Worm (Caenorhabditis elegans): Measurements from ENCODE around the gene F08G5.3.

The F08G5.3 gene

DNA sequence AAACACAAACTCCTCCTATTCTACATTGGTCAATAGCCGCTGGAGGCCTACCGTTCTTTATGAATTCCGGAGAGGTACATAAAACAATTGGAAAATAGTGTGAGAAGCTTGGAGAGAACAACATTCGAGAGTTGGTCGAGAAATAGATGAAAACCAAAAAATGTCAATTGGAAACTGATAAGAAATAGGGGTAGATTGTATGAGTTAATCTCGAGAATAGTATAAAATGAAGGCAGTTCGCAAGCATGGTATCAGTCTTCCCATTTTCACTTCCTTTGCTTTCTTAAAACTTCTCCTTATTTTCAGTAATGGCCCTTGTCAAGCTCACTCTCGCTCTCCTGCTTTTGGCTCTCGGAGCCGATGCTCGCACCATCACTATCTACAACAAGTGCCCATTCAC, 34.5 kb downstream of the F08G5.3 start, which contains the start of gene thn-2:
TSS of gene thn-2 (plus strand) at position 307 of the 400 bp plus-strand sequence.
- no peak for TF ChIP-seq pat-9 (tag; optimal IDR thresholded peaks at IDR 0.05)
- no peak for TF ChIP-seq mec-3 (tag; optimal IDR thresholded peaks at IDR 0.05; ENCODE audit: borderline replicate concordance)
- TF ChIP-seq F13H6.1 (tag; optimal IDR thresholded peaks at IDR 0.05): no peak
- no peak for TF ChIP-seq ceh-30 (tag; optimal IDR thresholded peaks at IDR 0.05)
- no peak for TF ChIP-seq sox-2 (GFP tag; IDR thresholded peaks at IDR 0.05)
- TF ChIP-seq pqm-1 (tag; optimal IDR thresholded peaks at IDR 0.05): no peak
- TF ChIP-seq ceh-48 (tag; optimal IDR thresholded peaks at IDR 0.05): no peak
- no peak for TF ChIP-seq pros-1 (tag; optimal IDR thresholded peaks at IDR 0.05)
- TF ChIP-seq unc-55 (GFP tag; optimal IDR thresholded peaks at IDR 0.05): no peak
- TF ChIP-seq hlh-30 (tag; optimal IDR thresholded peaks at IDR 0.05; ENCODE audit: insufficient read depth): no peak
- TF ChIP-seq lin-11 (tag; optimal IDR thresholded peaks at IDR 0.05): no peak
- no peak for TF ChIP-seq lim-6 (tag; optimal IDR thresholded peaks at IDR 0.05)
- TF ChIP-seq fkh-10 (GFP tag; optimal IDR thresholded peaks at IDR 0.05): no peak
- no peak for TF ChIP-seq hlh-6 (tag; optimal IDR thresholded peaks at IDR 0.05)
- no peak for TF ChIP-seq pax-1 (tag; optimal IDR thresholded peaks at IDR 0.05)

DNA sequence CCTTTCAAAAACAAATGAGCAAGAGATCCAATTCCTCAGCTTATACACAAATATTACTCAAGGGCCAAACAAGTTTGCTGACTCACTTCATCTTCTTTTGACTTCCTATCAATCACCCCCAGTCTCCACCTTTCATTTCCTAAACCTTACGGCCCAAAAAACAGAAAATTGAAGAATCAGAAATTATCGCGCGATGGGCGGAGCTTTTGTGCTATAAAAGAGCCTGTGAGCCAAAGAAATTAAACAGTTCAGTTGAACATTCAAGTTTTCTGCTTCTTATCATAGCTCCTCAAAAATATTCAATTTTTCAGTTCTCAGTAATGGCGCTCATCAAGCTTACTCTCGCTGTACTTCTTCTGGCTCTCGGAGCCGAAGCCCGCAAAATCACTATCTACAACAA, 37.6 kb downstream of the F08G5.3 start, which contains the start of gene thn-1:
TSS of gene thn-1 (plus strand) at position 301 of the 400 bp plus-strand sequence.
- no peak for TF ChIP-seq unc-3 (GFP tag; conservative IDR thresholded peaks at IDR 0.05)
- TF ChIP-seq unc-3 (tag; optimal IDR thresholded peaks at IDR 0.05): no peak
- TF ChIP-seq fkh-6 (tag; optimal IDR thresholded peaks at IDR 0.05): no peak
- TF ChIP-seq unc-55 (GFP tag; optimal IDR thresholded peaks at IDR 0.05): no peak
- no peak for TF ChIP-seq C08G9.2 (tag; optimal IDR thresholded peaks at IDR 0.05)
- TF ChIP-seq sox-2 (GFP tag; IDR thresholded peaks at IDR 0.05): no peak
- no peak for TF ChIP-seq fkh-10 (GFP tag; optimal IDR thresholded peaks at IDR 0.05)
- TF ChIP-seq tbx-2 (tag; optimal IDR thresholded peaks at IDR 0.05): no peak
- TF ChIP-seq pha-4 (tag; optimal IDR thresholded peaks at IDR 0.05): no peak
- TF ChIP-seq fax-1 (tag; optimal IDR thresholded peaks at IDR 0.05): no peak
- TF ChIP-seq dve-1 (tag; optimal IDR thresholded peaks at IDR 0.05): no peak
- no peak for TF ChIP-seq Y22D7AL.16 (tag; optimal IDR thresholded peaks at IDR 0.05)
- no peak for TF ChIP-seq ref-2 (tag; optimal IDR thresholded peaks at IDR 0.05)
- TF ChIP-seq elt-4 (tag; optimal IDR thresholded peaks at IDR 0.05): no peak
- no peak for TF ChIP-seq ztf-16 (tag; optimal IDR thresholded peaks at IDR 0.05)
- no peak for TF ChIP-seq lin-11 (tag; optimal IDR thresholded peaks at IDR 0.05)
- TF ChIP-seq ceh-9 (tag; optimal IDR thresholded peaks at IDR 0.05): no peak
- TF ChIP-seq che-1 (tag; optimal IDR thresholded peaks at IDR 0.05): no peak
- no peak for TF ChIP-seq npax-4 (tag; optimal IDR thresholded peaks at IDR 0.05)
- no peak for TF ChIP-seq pax-1 (tag; optimal IDR thresholded peaks at IDR 0.05)

DNA sequence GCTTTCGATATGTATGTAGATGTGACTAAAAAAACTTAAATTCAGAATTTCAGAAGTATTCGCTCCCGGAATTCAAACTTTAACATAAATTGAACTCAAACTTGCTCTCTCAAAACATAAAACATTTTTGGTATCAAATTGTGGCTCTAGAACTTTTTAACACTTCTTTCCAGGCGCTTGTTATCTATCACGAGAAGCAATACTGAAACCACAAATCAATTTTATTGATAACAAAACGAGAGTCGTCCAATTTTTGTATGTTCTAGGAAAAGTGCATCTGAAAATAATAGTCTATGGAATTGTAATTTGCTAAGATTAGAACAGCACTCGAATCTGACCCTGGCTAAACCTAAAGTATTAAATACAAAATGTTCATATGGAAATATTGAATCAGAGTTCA, 38.5 kb downstream of the F08G5.3 start:
- TF ChIP-seq zip-5 (tag; optimal IDR thresholded peaks at IDR 0.05) (no peak), syd-9 (tag; optimal IDR thresholded peaks at IDR 0.05) (no peak), pag-3 (tag; optimal IDR thresholded peaks at IDR 0.05; ENCODE audit: borderline replicate concordance) (no peak), C38D4.7 (GFP tag; optimal IDR thresholded peaks at IDR 0.05) (no peak), nhr-232 (tag; optimal IDR thresholded peaks at IDR 0.05) (no peak), tbx-2 (tag; optimal IDR thresholded peaks at IDR 0.05) (no peak), fkh-10 (GFP tag; optimal IDR thresholded peaks at IDR 0.05) (no peak), T23F11.4 (GFP tag; optimal IDR thresholded peaks at IDR 0.05) (no peak), ttx-3 (tag; optimal IDR thresholded peaks at IDR 0.05) (no peak), dve-1 (tag; optimal IDR thresholded peaks at IDR 0.05) (no peak), Y22D7AL.16 (tag; optimal IDR thresholded peaks at IDR 0.05) (no peak), pax-1 (tag; optimal IDR thresholded peaks at IDR 0.05) (no peak), eyg-1 (tag; optimal IDR thresholded peaks at IDR 0.05) (no peak)

DNA sequence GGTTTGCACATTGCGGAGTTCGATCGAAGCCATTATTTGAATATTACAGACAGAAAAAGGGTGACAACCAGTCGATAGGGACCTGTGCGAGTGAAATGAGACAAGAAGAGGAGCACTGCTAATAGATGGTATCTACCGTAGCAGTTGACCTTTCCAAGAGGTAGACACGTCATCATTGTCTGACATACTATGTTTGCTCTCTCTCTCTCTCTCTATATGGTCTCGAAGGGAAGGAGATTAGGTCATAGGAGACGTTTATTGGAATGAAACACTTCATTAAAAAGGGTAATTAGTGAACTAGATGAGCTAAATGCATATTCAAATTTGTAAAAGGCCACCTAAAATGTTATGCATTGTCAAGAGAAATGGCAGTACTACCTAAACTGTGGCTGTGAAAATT, 41.4 kb downstream of the F08G5.3 start, which contains the start of gene atz-1:
TSS of gene atz-1 (minus strand) at position 101 of the 400 bp plus-strand sequence.
- TF ChIP-seq pqm-1 (tag; optimal IDR thresholded peaks at IDR 0.05): no peak
- no peak for TF ChIP-seq npax-4 (tag; optimal IDR thresholded peaks at IDR 0.05)
- TF ChIP-seq ceh-24 (tag; optimal IDR thresholded peaks at IDR 0.05): no peak
- TF ChIP-seq pha-2 (tag; optimal IDR thresholded peaks at IDR 0.05): no peak
- TF ChIP-seq odd-2 (tag; optimal IDR thresholded peaks at IDR 0.05): no peak
- no peak for TF ChIP-seq tbx-7 (tag; optimal IDR thresholded peaks at IDR 0.05)
- no peak for TF ChIP-seq che-1 (tag; optimal IDR thresholded peaks at IDR 0.05)
- no peak for TF ChIP-seq K02D7.2 (tag; optimal IDR thresholded peaks at IDR 0.05)
- no peak for TF ChIP-seq hlh-8 (tag; optimal IDR thresholded peaks at IDR 0.05)
- no peak for TF ChIP-seq hlh-30 (tag; optimal IDR thresholded peaks at IDR 0.05; ENCODE audit: insufficient read depth)
- no peak for TF ChIP-seq ceh-18 (tag; optimal IDR thresholded peaks at IDR 0.05)
- TF ChIP-seq eyg-1 (tag; optimal IDR thresholded peaks at IDR 0.05): no peak
- no peak for TF ChIP-seq rnt-1 (tag; optimal IDR thresholded peaks at IDR 0.05)
- no peak for TF ChIP-seq ceh-34 (tag; optimal IDR thresholded peaks at IDR 0.05)
- no peak for TF ChIP-seq ama-1 (optimal IDR thresholded peaks at IDR 0.05)
- TF ChIP-seq pha-4 (tag; optimal IDR thresholded peaks at IDR 0.05): no peak
